Worm (Caenorhabditis elegans) whole organism, midembryonic: ENCODE measurements around the gene hpo-31.

Experiments
- cog-1 ChIP-seq: sonication (generic microtip); optimal IDR thresholded peaks from 2 replicates; lab custom pipeline; 2016; ENCODE audit warnings: missing genetic modification characterization, missing compliant biosample characterization
- flt-1 ChIP-seq: fragments of 200-800 bp; sonication (Bioruptor generic); IDR thresholded peaks from 2 replicates; pipeline ENCODE4 v1.3.6; 2022; ENCODE audit warnings: missing genetic modification characterization, missing compliant biosample characterization
- klf-2 ChIP-seq: fragments of 200-800 bp; sonication (Bioruptor generic); conservative IDR thresholded peaks from 2 replicates; pipeline ENCODE4 v1.3.6; 2022; ENCODE audit warnings: missing genetic modification reagents, missing genetic modification characterization, missing compliant biosample characterization
- ref-1 ChIP-seq: fragments of 200-800 bp; sonication (Bioruptor generic); conservative IDR thresholded peaks from 2 replicates; pipeline ENCODE4 v1.3.6; 2022; ENCODE audit warnings: missing genetic modification reagents, missing genetic modification characterization, missing compliant biosample characterization
- tab-1 ChIP-seq: fragments of 200-800 bp; sonication (Bioruptor generic); IDR thresholded peaks from 2 replicates; pipeline ENCODE4 v1.3.6; 2022; ENCODE audit warnings: missing genetic modification characterization, missing compliant biosample characterization
- ztf-23 ChIP-seq: fragments of 200-800 bp; sonication (Bioruptor generic); IDR thresholded peaks from 2 replicates; pipeline ENCODE4 v1.3.6; 2022; ENCODE audit warnings: missing genetic modification reagents, missing genetic modification characterization, missing compliant biosample characterization
- ztf-29 ChIP-seq: fragments of 200-800 bp; sonication (Bioruptor generic); IDR thresholded peaks from 2 replicates; pipeline ENCODE4 v1.3.6; 2022; ENCODE audit warnings: missing genetic modification reagents, missing genetic modification characterization, missing compliant biosample characterization

DNA sequence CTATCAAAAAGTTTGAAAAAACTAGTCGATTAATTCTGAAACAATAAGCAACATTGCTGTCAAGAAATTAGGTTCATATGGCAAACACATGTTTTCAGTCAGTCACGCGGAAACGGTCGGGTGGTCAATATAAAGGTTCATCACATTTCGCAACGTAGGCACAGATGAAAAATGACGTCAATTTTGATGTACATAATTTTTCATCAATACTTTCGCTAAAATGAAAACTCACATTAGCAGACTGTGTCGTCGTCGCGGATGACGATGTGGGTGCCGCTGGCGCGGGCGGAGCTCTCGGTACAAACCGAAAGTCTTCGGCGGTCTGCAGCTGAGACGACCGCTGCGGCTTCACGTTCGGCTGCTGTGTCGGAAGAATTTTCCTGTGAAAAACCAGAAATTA is 18.9 kb upstream of the hpo-31 start, which contains the start of gene swan-2:
- no peak for TF ChIP-seq klf-2 (GFP tag; lab: Robert Waterston, UW)
- no peak for TF ChIP-seq cog-1
- no peak for TF ChIP-seq flt-1 (GFP tag; lab: Robert Waterston, UW)
- no peak for TF ChIP-seq ref-1
- no peak for TF ChIP-seq ztf-23
- TF ChIP-seq tab-1, result no peak
- no peak for TF ChIP-seq ztf-29 (GFP tag; lab: Robert Waterston, UW)
